5 fruit fly cellular contexts compared by ENCODE assay signal in the genomic region with DNA sequence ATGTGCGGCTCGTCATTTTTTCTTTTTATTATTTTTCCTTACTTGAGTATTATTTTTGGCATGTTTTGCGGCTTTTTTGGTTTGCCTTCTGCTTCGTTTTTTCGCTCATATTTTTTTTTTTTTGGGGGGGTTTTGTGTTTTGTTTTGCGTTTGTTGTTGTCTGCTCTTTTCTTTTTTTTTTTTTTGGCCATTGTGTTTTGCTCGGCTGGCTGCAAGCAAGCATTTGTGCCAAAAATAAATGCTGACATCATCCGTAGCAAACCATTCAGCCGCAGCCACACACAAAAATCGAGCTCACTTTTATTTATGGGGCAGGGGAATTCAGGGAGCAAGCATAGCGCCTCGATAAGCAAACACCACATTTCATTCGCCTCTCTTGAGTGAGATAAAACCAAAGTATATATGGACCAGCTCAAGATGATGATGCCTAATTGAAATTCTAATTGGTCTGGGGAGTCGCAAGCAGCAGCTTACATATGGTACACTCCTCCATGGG.
TF ChIP-seq lines count a peak whose summit lies in the region.

No protein-coding gene starts in this region.

- TF ChIP-seq CTCF in whole organism, embryonic (GFP tag; optimal IDR thresholded peaks at IDR 0.05; lab: Kevin White, UChicago): no peak

TF ChIP-seq in whole organism, adult, 20 proteins besides CTCF, POLR2A, EP300 and RAD21:
- TF ChIP-seq tj (GFP tag; optimal IDR thresholded peaks at IDR 0.05; lab: Kevin White, UChicago): peak; percentile 89
- no peak for TF ChIP-seq CG14711 (tag; optimal IDR thresholded peaks at IDR 0.05; lab: Kevin White, UChicago)

TF ChIP-seq in whole organism, embryonic, 481 proteins besides CTCF, POLR2A, EP300 and RAD21 (continues in another document):
- no peak for TF ChIP-seq CG31224 (GFP tag; IDR thresholded peaks at IDR 0.05; lab: Robert Waterston, UW)
- TF ChIP-seq CG12769 (tag; optimal IDR thresholded peaks at IDR 0.05; lab: Kevin White, UChicago): peak; percentile 55
- TF ChIP-seq ash1 (GFP tag; optimal IDR thresholded peaks at IDR 0.05; lab: Kevin White, UChicago): no peak
- no peak for TF ChIP-seq Six4 (GFP tag; optimal IDR thresholded peaks at IDR 0.05; lab: Kevin White, UChicago)
- TF ChIP-seq CG17328 (GFP tag; IDR thresholded peaks at IDR 0.05; lab: Robert Waterston, UW): no peak
- TF ChIP-seq zfh2 (GFP tag; optimal IDR thresholded peaks at IDR 0.05; lab: Kevin White, UChicago): no peak
- TF ChIP-seq Nf-YC (tag; optimal IDR thresholded peaks at IDR 0.05; lab: Kevin White, UChicago): no peak
- peak; percentile 67 for TF ChIP-seq Drgx (GFP tag; IDR thresholded peaks at IDR 0.05; lab: Robert Waterston, UW)
- TF ChIP-seq CG6689 (GFP tag; IDR thresholded peaks at IDR 0.05; lab: Robert Waterston, UW): no peak
- peak; percentile 19 for TF ChIP-seq nom (GFP tag; optimal IDR thresholded peaks at IDR 0.05; lab: Kevin White, UChicago)
- peak; percentile 90; the same call in 2 of the 4 replicates for TF ChIP-seq chinmo (GFP tag; IDR thresholded peaks at IDR 0.05; lab: Robert Waterston, UW; ENCODE audit: partially characterized antibody)
- TF ChIP-seq Camta (GFP tag; optimal IDR thresholded peaks at IDR 0.05; lab: Kevin White, UChicago): no peak
- no peak for TF ChIP-seq CG2120 (GFP tag; optimal IDR thresholded peaks at IDR 0.05; lab: Kevin White, UChicago)
- peak; percentile 62 for TF ChIP-seq corto (GFP tag; optimal IDR thresholded peaks at IDR 0.05; lab: Kevin White, UChicago)
- TF ChIP-seq cg (GFP tag; optimal IDR thresholded peaks at IDR 0.05; lab: Kevin White, UChicago): no peak
- TF ChIP-seq CG14050 (GFP tag; IDR thresholded peaks at IDR 0.05; lab: Robert Waterston, UW): no peak
- TF ChIP-seq lbe (GFP tag; optimal IDR thresholded peaks at IDR 0.05; lab: Kevin White, UChicago): peak; percentile 58
- no peak for TF ChIP-seq eve (GFP tag; optimal IDR thresholded peaks at IDR 0.05; lab: Kevin White, UChicago)
- no peak for TF ChIP-seq Hsf (GFP tag; optimal IDR thresholded peaks at IDR 0.05; lab: Kevin White, UChicago)
- TF ChIP-seq CG14667 (GFP tag; IDR thresholded peaks at IDR 0.05; lab: Robert Waterston, UW): no peak
- TF ChIP-seq ERR (GFP tag; optimal IDR thresholded peaks at IDR 0.05; lab: Kevin White, UChicago): no peak

TF ChIP-seq in whole organism, prepupa, 60 proteins besides CTCF, POLR2A, EP300 and RAD21 (continues in another document):
- TF ChIP-seq CG10631 (GFP tag; optimal IDR thresholded peaks at IDR 0.05; lab: Kevin White, UChicago): no peak
- TF ChIP-seq Ets21C (GFP tag; optimal IDR thresholded peaks at IDR 0.05; lab: Kevin White, UChicago): no peak
- peak; percentile 76 for TF ChIP-seq Eip78C (GFP tag; lab: Kevin White, UChicago)
- no peak for TF ChIP-seq Hr4 (GFP tag; optimal IDR thresholded peaks at IDR 0.05; lab: Kevin White, UChicago)
- TF ChIP-seq Hr38 (GFP tag; optimal IDR thresholded peaks at IDR 0.05; lab: Kevin White, UChicago): no peak
- peak; percentile 88 for TF ChIP-seq CG6854 (GFP tag; optimal IDR thresholded peaks at IDR 0.05; lab: Kevin White, UChicago)
- TF ChIP-seq net (GFP tag; optimal IDR thresholded peaks at IDR 0.05; lab: Kevin White, UChicago): peak; percentile 63
- TF ChIP-seq Lpt (GFP tag; optimal IDR thresholded peaks at IDR 0.05; lab: Kevin White, UChicago): peak; percentile 21
- TF ChIP-seq CG4318 (GFP tag; optimal IDR thresholded peaks at IDR 0.05; lab: Kevin White, UChicago): no peak
- 0 out of 2 replicates have a peak, but pooled peaks have one; percentile 36 for TF ChIP-seq Gug (GFP tag; IDR thresholded peaks at IDR 0.05; lab: Robert Waterston, UW)
- peak; percentile 39 for TF ChIP-seq CG11762 (GFP tag; optimal IDR thresholded peaks at IDR 0.05; lab: Kevin White, UChicago; ENCODE audit: insufficient read depth)
- TF ChIP-seq OdsH (GFP tag; optimal IDR thresholded peaks at IDR 0.05; lab: Kevin White, UChicago): no peak
- TF ChIP-seq acj6 (GFP tag; optimal IDR thresholded peaks at IDR 0.05; lab: Kevin White, UChicago): no peak
- TF ChIP-seq ss (GFP tag; optimal IDR thresholded peaks at IDR 0.05; lab: Kevin White, UChicago): peak in 1 of 2 experiments; percentile 49
- TF ChIP-seq CG8319 (GFP tag; optimal IDR thresholded peaks at IDR 0.05; lab: Kevin White, UChicago): peak; percentile 37
- no peak for TF ChIP-seq dsx (GFP tag; optimal IDR thresholded peaks at IDR 0.05; lab: Kevin White, UChicago; ENCODE audit: poor library complexity, severe bottlenecking)
- TF ChIP-seq salr (GFP tag; optimal IDR thresholded peaks at IDR 0.05; lab: Kevin White, UChicago): peak in 1 of 2 experiments; percentile 12
- no peak for TF ChIP-seq fkh (GFP tag; optimal IDR thresholded peaks at IDR 0.05; lab: Kevin White, UChicago)
- no peak for TF ChIP-seq CG31627 (GFP tag; optimal IDR thresholded peaks at IDR 0.05; lab: Kevin White, UChicago)
- TF ChIP-seq Sox14 (GFP tag; optimal IDR thresholded peaks at IDR 0.05; lab: Kevin White, UChicago): peak; percentile 8
- peak; percentile 78 for TF ChIP-seq CG6276 (GFP tag; optimal IDR thresholded peaks at IDR 0.05; lab: Kevin White, UChicago)

TF ChIP-seq in whole organism, pupa, 21 proteins besides CTCF, POLR2A, EP300 and RAD21:
- TF ChIP-seq Pif1A (GFP tag; optimal IDR thresholded peaks at IDR 0.05; lab: Kevin White, UChicago) (peak; percentile 73), Snoo (tag; optimal IDR thresholded peaks at IDR 0.05; lab: Kevin White, UChicago) (peak; percentile 78), CG15710 (tag; optimal IDR thresholded peaks at IDR 0.05; lab: Kevin White, UChicago) (no peak), CG14655 (GFP tag; optimal IDR thresholded peaks at IDR 0.05; lab: Kevin White, UChicago) (peak; percentile 28), CG8301 (tag; optimal IDR thresholded peaks at IDR 0.05; lab: Kevin White, UChicago) (peak; percentile 9), Pif1B (GFP tag; optimal IDR thresholded peaks at IDR 0.05; lab: Kevin White, UChicago) (peak; percentile 74), CG4496 (GFP tag; IDR thresholded peaks at IDR 0.05; lab: Robert Waterston, UW) (peak; percentile 82), EcR (GFP tag; optimal IDR thresholded peaks at IDR 0.05; lab: Kevin White, UChicago) (no peak), Ets98B (GFP tag; IDR thresholded peaks at IDR 0.05; lab: Robert Waterston, UW) (peak; percentile 66), CG32121 (GFP tag; IDR thresholded peaks at IDR 0.05; lab: Robert Waterston, UW) (peak; percentile 71), CG12605 (GFP tag; IDR thresholded peaks at IDR 0.05; lab: Robert Waterston, UW) (peak; percentile 89), gl (tag; optimal IDR thresholded peaks at IDR 0.05; lab: Kevin White, UChicago) (no peak)

TF ChIP-seq in whole organism, wandering third instar larva, 38 proteins besides CTCF, POLR2A, EP300 and RAD21:
- TF ChIP-seq GATAd (GFP tag; optimal IDR thresholded peaks at IDR 0.05; lab: Kevin White, UChicago) (no peak), pan (optimal IDR thresholded peaks at IDR 0.05; lab: Kevin White, UChicago) (no peak), sv (GFP tag; optimal IDR thresholded peaks at IDR 0.05; lab: Kevin White, UChicago) (no peak), CrebA (GFP tag; optimal IDR thresholded peaks at IDR 0.05; lab: Kevin White, UChicago; ENCODE audit: borderline replicate concordance) (peak; percentile 97), brk (GFP tag; optimal IDR thresholded peaks at IDR 0.05; lab: Kevin White, UChicago) (peak; percentile 33), sage (GFP tag; optimal IDR thresholded peaks at IDR 0.05; lab: Kevin White, UChicago) (peak; percentile 73), br (GFP tag; optimal IDR thresholded peaks at IDR 0.05; lab: Kevin White, UChicago) (peak; percentile 38), foxo (GFP tag; optimal IDR thresholded peaks at IDR 0.05; lab: Kevin White, UChicago) (peak in 1 of 2 experiments; percentile 79), Dfd (GFP tag; optimal IDR thresholded peaks at IDR 0.05; lab: Kevin White, UChicago) (no peak), Abd-B (GFP tag; optimal IDR thresholded peaks at IDR 0.05; lab: Kevin White, UChicago) (no peak), Myc (optimal IDR thresholded peaks at IDR 0.05; lab: Kevin White, UChicago) (no peak), HLH106 (tag; optimal IDR thresholded peaks at IDR 0.05; lab: Kevin White, UChicago) (peak; percentile 11), Vsx2 (GFP tag; optimal IDR thresholded peaks at IDR 0.05; lab: Kevin White, UChicago; ENCODE audit: partially characterized antibody) (peak; percentile 7), fru (GFP tag; optimal IDR thresholded peaks at IDR 0.05; lab: Kevin White, UChicago) (peak; percentile 69), Rel (GFP tag; optimal IDR thresholded peaks at IDR 0.05; lab: Kevin White, UChicago) (peak; percentile 96), Rel (tag; optimal IDR thresholded peaks at IDR 0.05; lab: Kevin White, UChicago) (peak; percentile 84), h (GFP tag; optimal IDR thresholded peaks at IDR 0.05; lab: Kevin White, UChicago) (peak; percentile 25), woc (GFP tag; optimal IDR thresholded peaks at IDR 0.05; lab: Kevin White, UChicago) (peak; percentile 1), psq (GFP tag; optimal IDR thresholded peaks at IDR 0.05; lab: Kevin White, UChicago) (peak; percentile 78), dmrt93B (GFP tag; optimal IDR thresholded peaks at IDR 0.05; lab: Kevin White, UChicago) (no peak), Hr78 (GFP tag; optimal IDR thresholded peaks at IDR 0.05; lab: Kevin White, UChicago) (no peak), dsf (GFP tag; optimal IDR thresholded peaks at IDR 0.05; lab: Kevin White, UChicago; ENCODE audit: borderline replicate concordance) (no peak), Dif (GFP tag; optimal IDR thresholded peaks at IDR 0.05; lab: Kevin White, UChicago; ENCODE audit: partially characterized antibody) (no peak), Sp1 (GFP tag; optimal IDR thresholded peaks at IDR 0.05; lab: Kevin White, UChicago) (peak; percentile 83), jim (GFP tag; optimal IDR thresholded peaks at IDR 0.05; lab: Kevin White, UChicago) (no peak), Hr83 (GFP tag; optimal IDR thresholded peaks at IDR 0.05; lab: Kevin White, UChicago; ENCODE audit: poor library complexity, severe bottlenecking) (no peak), Jra (GFP tag; optimal IDR thresholded peaks at IDR 0.05; lab: Kevin White, UChicago) (peak; percentile 54), N (GFP tag; optimal IDR thresholded peaks at IDR 0.05; lab: Kevin White, UChicago) (no peak), rgr (GFP tag; optimal IDR thresholded peaks at IDR 0.05; lab: Kevin White, UChicago) (peak; percentile 37)
